Worm (Caenorhabditis elegans): Measurements from ENCODE around the gene F01F1.15.
A peak's percentile ranks its signal among the peaks of the same experiment; 100 is the strongest.

The F01F1.15 gene

DNA sequence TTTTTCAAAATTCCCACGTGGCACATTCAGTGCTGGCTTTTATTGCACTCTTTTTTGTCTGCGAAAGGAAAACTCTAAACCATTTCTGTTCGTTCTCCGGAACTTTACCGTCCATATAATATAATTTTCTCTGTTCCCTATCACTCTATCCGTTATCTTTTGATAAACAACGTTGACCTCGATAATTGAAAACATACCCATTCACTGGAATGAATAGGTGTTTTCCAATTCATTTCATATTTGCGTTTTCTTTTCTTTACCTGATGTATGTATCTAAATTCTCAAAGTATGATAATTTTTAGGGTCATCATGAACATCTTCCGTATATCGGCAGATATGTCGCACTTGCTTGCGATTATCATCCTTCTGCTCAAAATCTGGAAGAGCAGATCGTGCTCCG lies 37.4 kb upstream of the F01F1.15 start, which contains the start of gene erd-2.2:
Gene erd-2.2 (plus strand): TSS at position 301 of the 400 bp plus-strand sequence.
- TF ChIP-seq ztf-11 (tag; optimal IDR thresholded peaks at IDR 0.05) (no peak), unc-120 (tag; optimal IDR thresholded peaks at IDR 0.05; ENCODE audit: poor library complexity, severe bottlenecking) (no peak), nhr-28 (tag; optimal IDR thresholded peaks at IDR 0.05) (no peak), zip-8 (tag; optimal IDR thresholded peaks at IDR 0.05) (no peak), nhr-2 (tag; optimal IDR thresholded peaks at IDR 0.05) (no peak), unc-39 (tag; optimal IDR thresholded peaks at IDR 0.05) (no peak), sem-2 (GFP tag; optimal IDR thresholded peaks at IDR 0.05) (no peak)

DNA sequence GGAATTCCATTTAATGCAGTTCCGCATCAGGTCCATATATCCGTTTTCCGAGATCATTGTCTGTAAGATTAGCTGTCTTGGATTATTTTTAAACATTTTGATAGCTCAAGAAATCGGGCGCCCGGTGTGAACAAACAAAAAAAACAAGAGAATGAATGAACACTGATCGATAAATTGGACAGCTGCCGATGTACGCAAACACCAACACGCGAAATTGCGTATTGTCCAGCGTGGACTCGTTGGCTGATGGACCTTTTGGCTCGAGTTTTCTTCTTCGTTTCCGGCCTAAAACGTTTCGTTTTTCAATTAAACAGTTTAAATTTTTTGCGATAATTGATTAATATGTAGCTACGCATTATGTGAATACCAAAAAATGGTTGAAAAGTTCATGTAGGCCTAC lies 36.7 kb upstream of the F01F1.15 start, which contains the start of gene dpff-1:
Gene dpff-1 (minus strand): TSS at position 288 of the 400 bp plus-strand sequence.
- TF ChIP-seq mab-5 (tag; optimal IDR thresholded peaks at IDR 0.05) = no peak
- no peak for TF ChIP-seq M03D4.4 (tag; optimal IDR thresholded peaks at IDR 0.05)
- TF ChIP-seq nhr-12 (tag; optimal IDR thresholded peaks at IDR 0.05) = no peak
- no peak for TF ChIP-seq ham-2 (GFP tag; optimal IDR thresholded peaks at IDR 0.05)
- no peak for TF ChIP-seq zip-8 (tag; optimal IDR thresholded peaks at IDR 0.05)
- peak; percentile 7 for TF ChIP-seq cnd-1 (tag; optimal IDR thresholded peaks at IDR 0.05)
- TF ChIP-seq bed-3 (GFP tag; optimal IDR thresholded peaks at IDR 0.05) = no peak
- TF ChIP-seq sem-2 (GFP tag; optimal IDR thresholded peaks at IDR 0.05) = no peak
- no peak for TF ChIP-seq lin-32 (GFP tag; optimal IDR thresholded peaks at IDR 0.05)
- TF ChIP-seq unc-62 (GFP tag; optimal IDR thresholded peaks at IDR 0.05) = no peak
- peak; percentile 2 for TF ChIP-seq mep-1 (tag; optimal IDR thresholded peaks at IDR 0.05)
- peak; percentile 50 for TF ChIP-seq ceh-43 (GFP tag; optimal IDR thresholded peaks at IDR 0.05)
- no peak for TF ChIP-seq nhr-76 (tag; optimal IDR thresholded peaks at IDR 0.05)
- no peak for TF ChIP-seq nhr-28 (tag; optimal IDR thresholded peaks at IDR 0.05)
- TF ChIP-seq lsy-2 (tag; optimal IDR thresholded peaks at IDR 0.05) = no peak
- TF ChIP-seq ceh-39 (tag; optimal IDR thresholded peaks at IDR 0.05) = peak; percentile 67
- peak; percentile 27 for TF ChIP-seq lin-13 (tag; optimal IDR thresholded peaks at IDR 0.05)
- no peak for TF ChIP-seq drap-1 (GFP tag; optimal IDR thresholded peaks at IDR 0.05)
- no peak for TF ChIP-seq ces-1 (GFP tag; optimal IDR thresholded peaks at IDR 0.05)
- TF ChIP-seq pha-4 (tag; optimal IDR thresholded peaks at IDR 0.05) = peak; percentile 29
- TF ChIP-seq ceh-83 (GFP tag; optimal IDR thresholded peaks at IDR 0.05) = no peak
- no peak for TF ChIP-seq nhr-2 (tag; optimal IDR thresholded peaks at IDR 0.05)
- peak; percentile 70 for TF ChIP-seq hlh-1 (tag; optimal IDR thresholded peaks at IDR 0.05)
- no peak for TF ChIP-seq snpc-4 (tag; optimal IDR thresholded peaks at IDR 0.05)
- TF ChIP-seq elt-1 (tag; optimal IDR thresholded peaks at IDR 0.05; ENCODE audit: borderline replicate concordance, insufficient read depth) = no peak
- TF ChIP-seq ztf-11 (tag; optimal IDR thresholded peaks at IDR 0.05) = no peak
- no peak for TF ChIP-seq mls-2 (tag; optimal IDR thresholded peaks at IDR 0.05)
- TF ChIP-seq unc-120 (tag; optimal IDR thresholded peaks at IDR 0.05; ENCODE audit: poor library complexity, severe bottlenecking) = no peak
- no peak for TF ChIP-seq elt-3 (tag; optimal IDR thresholded peaks at IDR 0.05)

DNA sequence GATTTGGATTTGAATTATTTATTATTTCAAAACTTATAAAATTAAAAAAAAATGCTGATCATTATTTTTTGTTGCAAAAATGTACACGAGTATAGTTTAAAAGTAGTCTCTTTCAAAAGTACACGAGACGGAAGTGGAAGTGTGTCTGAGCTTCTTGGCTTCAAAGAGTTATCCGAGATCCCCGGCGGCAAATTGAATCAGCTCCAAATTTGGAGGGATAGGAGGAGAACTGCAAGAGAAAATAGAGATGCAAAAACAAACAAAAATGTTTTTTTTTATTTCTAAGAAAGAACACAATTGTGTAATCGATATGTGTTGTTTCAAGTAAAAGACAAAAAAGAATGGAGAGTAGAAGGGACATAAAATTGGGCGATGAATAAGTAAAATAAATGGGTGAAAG lies 33.2 kb upstream of the F01F1.15 start:
- TF ChIP-seq nhr-28 (tag; optimal IDR thresholded peaks at IDR 0.05) (no peak), flh-1 (GFP tag; optimal IDR thresholded peaks at IDR 0.05) (no peak), nhr-237 (tag; optimal IDR thresholded peaks at IDR 0.05) (no peak), ceh-39 (tag; optimal IDR thresholded peaks at IDR 0.05) (no peak), lin-13 (tag; optimal IDR thresholded peaks at IDR 0.05) (no peak), ham-2 (GFP tag; optimal IDR thresholded peaks at IDR 0.05) (no peak), ces-1 (GFP tag; optimal IDR thresholded peaks at IDR 0.05) (peak; percentile 82), blmp-1 (tag; optimal IDR thresholded peaks at IDR 0.05) (no peak), nhr-12 (tag; optimal IDR thresholded peaks at IDR 0.05) (no peak)

DNA sequence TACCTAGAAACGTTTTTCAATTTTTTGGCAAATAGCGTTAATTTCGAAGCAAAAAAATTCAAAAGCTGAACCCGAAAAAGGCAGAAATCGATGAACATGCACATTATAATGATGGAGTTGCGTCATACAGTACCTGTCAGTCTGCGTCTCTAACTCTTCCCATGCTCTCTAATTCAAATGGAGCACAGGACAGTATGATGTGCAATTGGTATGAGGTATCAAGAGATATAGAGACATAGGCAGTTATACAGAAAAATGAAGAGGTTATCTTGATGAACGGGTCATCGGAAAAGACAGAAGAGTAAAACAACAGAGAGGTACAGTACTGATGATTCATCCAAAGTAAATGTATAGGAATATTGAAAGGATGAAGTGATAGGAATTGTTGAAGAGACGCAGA lies 31.4 kb upstream of the F01F1.15 start:
- TF ChIP-seq ceh-39 (tag; optimal IDR thresholded peaks at IDR 0.05) = peak; percentile 96
- peak; percentile 85 for TF ChIP-seq nhr-2 (tag; optimal IDR thresholded peaks at IDR 0.05)
- TF ChIP-seq elt-3 (tag; optimal IDR thresholded peaks at IDR 0.05) = no peak
- TF ChIP-seq zip-8 (tag; optimal IDR thresholded peaks at IDR 0.05) = peak; percentile 92
- no peak for TF ChIP-seq unc-120 (tag; optimal IDR thresholded peaks at IDR 0.05; ENCODE audit: poor library complexity, severe bottlenecking)

DNA sequence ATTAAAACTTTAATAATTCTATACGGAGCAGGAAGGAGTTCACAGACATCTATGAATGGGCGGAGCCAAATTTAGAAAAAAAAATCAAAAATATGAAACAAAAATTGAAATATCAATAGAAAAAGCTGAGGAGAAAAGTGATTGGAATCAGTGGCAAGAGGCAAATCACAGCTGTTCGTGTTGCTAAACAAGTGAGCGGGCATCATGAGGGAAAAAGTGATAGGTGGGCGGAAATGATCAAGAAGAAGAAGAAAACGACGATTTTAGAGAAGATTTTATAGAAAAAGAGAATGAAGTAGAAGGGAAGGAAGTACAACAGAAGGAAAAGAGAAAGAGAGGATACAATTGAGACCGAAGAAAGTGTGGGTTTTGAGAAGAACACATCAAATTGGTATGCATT lies 29.3 kb upstream of the F01F1.15 start:
- peak; percentile 59 for TF ChIP-seq hlh-1 (tag; optimal IDR thresholded peaks at IDR 0.05)
- peak; percentile 67 for TF ChIP-seq unc-120 (tag; optimal IDR thresholded peaks at IDR 0.05; ENCODE audit: poor library complexity, severe bottlenecking)
- TF ChIP-seq nhr-28 (tag; optimal IDR thresholded peaks at IDR 0.05) = no peak

Measured in whole organism, mixed stage, embryonic.